Worm (Caenorhabditis elegans): Measurements from ENCODE around the gene C54F6.17.

The C54F6.17 gene

ce11 chrV:7524447-7524846 lies 2.8 kb upstream of the C54F6.17 start, which contains the start of gene C54F6.20:
C54F6.20 (plus strand) TSS chrV:7524747.
- TF ChIP-seq hmg-1.1 (GFP tag; IDR thresholded peaks at IDR 0.05) (no peak), set-16 (GFP tag; IDR thresholded peaks at IDR 0.05) (no peak), fos-1 (tag; optimal IDR thresholded peaks at IDR 0.05) (no peak), dve-1 (tag; optimal IDR thresholded peaks at IDR 0.05; ENCODE audit: insufficient read depth) (no peak), mxl-3 (GFP tag; optimal IDR thresholded peaks at IDR 0.05) (no peak), ama-1 (optimal IDR thresholded peaks at IDR 0.05) (no peak), egl-27 (tag; optimal IDR thresholded peaks at IDR 0.05) (no peak), nhr-48 (tag; optimal IDR thresholded peaks at IDR 0.05) (no peak), lin-1 (GFP tag; IDR thresholded peaks at IDR 0.05) (no peak), arid-1 (GFP tag; conservative IDR thresholded peaks at IDR 0.05) (no peak), ceh-32 (tag; optimal IDR thresholded peaks at IDR 0.05; ENCODE audit: poor library complexity) (no peak), spr-1 (tag; optimal IDR thresholded peaks at IDR 0.05) (no peak), mdt-29 (GFP tag; IDR thresholded peaks at IDR 0.05) (no peak), R02D3.7 (tag; optimal IDR thresholded peaks at IDR 0.05) (no peak), spr-3 (GFP tag; optimal IDR thresholded peaks at IDR 0.05) (no peak), nhr-41 (GFP tag; IDR thresholded peaks at IDR 0.05) (no peak), ceh-20 (GFP tag; IDR thresholded peaks at IDR 0.05) (no peak), mdl-1 (tag; optimal IDR thresholded peaks at IDR 0.05) (no peak), lir-3 (tag; optimal IDR thresholded peaks at IDR 0.05) (no peak)

- TF ChIP-seq madf-5 (GFP tag; IDR thresholded peaks at IDR 0.05), result no peak
- no peak for TF ChIP-seq Y105C5A.15 (GFP tag; IDR thresholded peaks at IDR 0.05)
Observed at ce11 chrV:7525695-7526094, 1.6 kb upstream of the C54F6.17 start, which contains the start of gene C54F6.18. C54F6.18 (plus strand) TSS chrV:7525995.

DNA sequence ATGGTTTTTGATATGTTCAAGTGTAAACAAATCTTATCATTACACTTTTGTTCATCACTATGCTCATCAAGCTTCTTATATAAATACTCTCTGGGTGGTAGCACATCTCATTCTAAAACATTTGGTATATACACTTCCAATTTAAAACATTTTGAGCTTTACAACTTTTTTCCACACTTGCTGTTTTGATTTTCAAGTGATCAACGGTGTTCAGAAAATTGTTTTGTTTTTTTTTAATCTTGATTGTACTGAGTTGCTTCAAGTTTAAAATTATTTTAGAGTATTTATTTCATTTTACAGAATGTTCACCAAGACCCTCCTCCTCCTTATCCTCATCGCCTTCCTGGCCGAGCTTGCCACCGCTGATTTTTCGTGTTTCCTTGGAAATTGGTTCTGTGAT lies 1.6 kb downstream of the C54F6.17 start, which contains the start of gene C54F6.5:
Gene C54F6.5 (plus strand): TSS at position 301 of the 400 bp plus-strand sequence.
- no peak for TF ChIP-seq nhr-11 (tag; optimal IDR thresholded peaks at IDR 0.05)
- no peak for TF ChIP-seq sdz-12 (GFP tag; optimal IDR thresholded peaks at IDR 0.05)
- no peak for TF ChIP-seq mep-1 (tag; optimal IDR thresholded peaks at IDR 0.05)
- no peak for TF ChIP-seq skn-1 (tag; optimal IDR thresholded peaks at IDR 0.05)
- TF ChIP-seq saeg-2 (GFP tag; IDR thresholded peaks at IDR 0.05), result no peak
- no peak for TF ChIP-seq hlh-30 (tag; optimal IDR thresholded peaks at IDR 0.05; ENCODE audit: insufficient read depth)
- TF ChIP-seq nhr-76 (tag; optimal IDR thresholded peaks at IDR 0.05), result no peak
- no peak for TF ChIP-seq ztf-7 (tag; optimal IDR thresholded peaks at IDR 0.05)
- TF ChIP-seq aly-2 (tag; optimal IDR thresholded peaks at IDR 0.05), result no peak
- TF ChIP-seq F10B5.3 (tag; optimal IDR thresholded peaks at IDR 0.05), result no peak

ce11 chrV:7529840-7530239 lies 2.6 kb downstream of the C54F6.17 start, which contains the start of gene swt-2:
swt-2 (plus strand) TSS chrV:7530140.
- TF ChIP-seq egl-43 (GFP tag; IDR thresholded peaks at IDR 0.05) (no peak), hif-1 (tag; optimal IDR thresholded peaks at IDR 0.05) (no peak), F44E2.7 (GFP tag; IDR thresholded peaks at IDR 0.05) (no peak), daf-8 (GFP tag; IDR thresholded peaks at IDR 0.05) (no peak), rbr-2 (tag; optimal IDR thresholded peaks at IDR 0.05) (no peak), zfp-2 (tag; optimal IDR thresholded peaks at IDR 0.05) (no peak)

Measured in whole organism, L4 larva.